Fruit fly (Drosophila melanogaster) whole organism, embryonic: ENCODE results near the gene XRCC1.
A peak's percentile ranks its signal among the peaks of the same experiment; 100 is the strongest.

ENCODE experiments used
- ATbp ChIP-seq: fragments of 200-800 bp; sonication (Bioruptor generic); optimal IDR thresholded peaks from 2 replicates; lab custom pipeline; 2017; ENCODE audit warnings: missing biosample characterization, mild to moderate bottlenecking, missing genetic modification characterization, missing genetic modification reagents
- Atf3 ChIP-seq: fragments of 200-800 bp; sonication (Bioruptor generic); optimal IDR thresholded peaks from 3 replicates; lab custom pipeline; 2016; ENCODE audit warnings: missing biosample characterization, missing genetic modification characterization
- BEAF-32 ChIP-seq: fragments of 200-800 bp; sonication (Bioruptor generic); optimal IDR thresholded peaks from 3 replicates; lab custom pipeline; 2017; ENCODE audit warnings: missing biosample characterization, missing genetic modification characterization, mild to moderate bottlenecking, moderate library complexity, missing genetic modification reagents
- CG10267 ChIP-seq: fragments of 200-800 bp; sonication (Bioruptor generic); optimal IDR thresholded peaks from 2 replicates; lab custom pipeline; 2018; ENCODE audit warnings: missing biosample characterization, mild to moderate bottlenecking, missing genetic modification characterization, moderate library complexity
- CG10274 ChIP-seq: fragments of 200-800 bp; sonication (Bioruptor generic); optimal IDR thresholded peaks from 3 replicates; lab custom pipeline; 2017; ENCODE audit warnings: missing biosample characterization, mild to moderate bottlenecking, missing genetic modification characterization
- CG11560 ChIP-seq: fragments of 200-800 bp; sonication (Bioruptor generic); IDR thresholded peaks from 3 replicates; pipeline ENCODE4 v1.3.6; 2022; ENCODE audit warnings: missing biosample characterization, missing genetic modification characterization
- CG14014 ChIP-seq: fragments of 200-800 bp; sonication (Bioruptor generic); IDR thresholded peaks from 2 replicates; pipeline ENCODE4 v1.3.6; 2022; ENCODE audit warnings: missing biosample characterization, missing genetic modification characterization
- CG1603 ChIP-seq: fragments of 200-800 bp; sonication (Bioruptor generic); optimal IDR thresholded peaks from 2 replicates; lab custom pipeline; 2019; ENCODE audit warnings: missing biosample characterization, mild to moderate bottlenecking, missing genetic modification characterization, moderate library complexity
- CG17186 ChIP-seq: fragments of 200-800 bp; sonication (Bioruptor generic); optimal IDR thresholded peaks from 3 replicates; lab custom pipeline; 2017; ENCODE audit warnings: missing biosample characterization, missing genetic modification reagents, missing genetic modification characterization
- CG17359 ChIP-seq: fragments of 200-800 bp; sonication (Bioruptor generic); optimal IDR thresholded peaks from 3 replicates; lab custom pipeline; 2018; ENCODE audit warnings: missing biosample characterization, mild to moderate bottlenecking, missing genetic modification characterization, moderate library complexity
- CG18599 ChIP-seq: fragments of 200-800 bp; sonication (Bioruptor generic); optimal IDR thresholded peaks from 3 replicates; lab custom pipeline; 2017; ENCODE audit warnings: missing biosample characterization, missing genetic modification characterization, mild to moderate bottlenecking, moderate library complexity, missing genetic modification reagents
- CG2202 ChIP-seq: fragments of 200-800 bp; sonication (Bioruptor generic); optimal IDR thresholded peaks from 2 replicates; lab custom pipeline; 2018; ENCODE audit warnings: missing biosample characterization, mild to moderate bottlenecking, missing genetic modification characterization
- CG3065 ChIP-seq: fragments of 200-800 bp; sonication (Bioruptor generic); optimal IDR thresholded peaks from 2 replicates; lab custom pipeline; 2016; ENCODE audit warnings: missing biosample characterization, missing genetic modification characterization
- CG31365 ChIP-seq: fragments of 200-800 bp; sonication (Bioruptor generic); optimal IDR thresholded peaks from 2 replicates; lab custom pipeline; 2018; ENCODE audit warnings: missing biosample characterization, mild to moderate bottlenecking, missing genetic modification characterization
- CG5245 ChIP-seq: fragments of 200-800 bp; sonication (Bioruptor generic); optimal IDR thresholded peaks from 3 replicates; lab custom pipeline; 2016; ENCODE audit warnings: missing biosample characterization, missing genetic modification characterization
- CG6175 ChIP-seq: fragments of 200-800 bp; sonication (Bioruptor generic); IDR thresholded peaks from 3 replicates; pipeline ENCODE4 v1.3.6; 2022; ENCODE audit warnings: missing biosample characterization, missing genetic modification characterization
- CG6683 ChIP-seq: fragments of 200-800 bp; sonication (Bioruptor generic); optimal IDR thresholded peaks from 2 replicates; lab custom pipeline; 2017; ENCODE audit warnings: missing biosample characterization, mild to moderate bottlenecking, missing genetic modification characterization, missing genetic modification reagents
- CG7357 ChIP-seq: fragments of 200-800 bp; sonication (Bioruptor generic); IDR thresholded peaks from 3 replicates; pipeline ENCODE4 v1.3.6; 2022; ENCODE audit warnings: missing biosample characterization, missing genetic modification characterization
- CG7372 ChIP-seq: fragments of 200-800 bp; sonication (Bioruptor generic); IDR thresholded peaks from 2 replicates; pipeline ENCODE4 v1.3.6; 2022; ENCODE audit warnings: missing biosample characterization, missing genetic modification characterization
- CG8478 ChIP-seq: fragments of >200 bp; optimal IDR thresholded peaks from 2 replicates; lab custom pipeline; 2018
- CG9609 ChIP-seq: fragments of 200-800 bp; sonication (Bioruptor generic); optimal IDR thresholded peaks from 3 replicates; lab custom pipeline; 2016; ENCODE audit warnings: missing biosample characterization, missing genetic modification characterization
- CG9727 ChIP-seq: fragments of 200-800 bp; sonication (Bioruptor generic); optimal IDR thresholded peaks from 3 replicates; lab custom pipeline; 2017; ENCODE audit warnings: missing biosample characterization, mild to moderate bottlenecking, missing genetic modification characterization
- CG9876 ChIP-seq: fragments of 200-800 bp; sonication (Bioruptor generic); optimal IDR thresholded peaks from 2 replicates; lab custom pipeline; 2016; ENCODE audit warnings: missing biosample characterization, missing genetic modification characterization
- CG9932 ChIP-seq: fragments of 200-800 bp; sonication (Bioruptor generic); IDR thresholded peaks from 2 replicates; pipeline ENCODE4 v1.3.6; 2022; ENCODE audit warnings: missing biosample characterization, missing genetic modification characterization
- CHES-1-like ChIP-seq: fragments of 200-800 bp; sonication (Bioruptor generic); optimal IDR thresholded peaks from 2 replicates; lab custom pipeline; 2016; ENCODE audit warnings: missing biosample characterization, missing genetic modification characterization
- CkIIα-i1 ChIP-seq: fragments of 200-800 bp; sonication (Bioruptor generic); IDR thresholded peaks from 2 replicates; pipeline ENCODE4 v1.3.6; 2022; ENCODE audit warnings: missing biosample characterization, missing genetic modification characterization
- Dek ChIP-seq: fragments of 200-800 bp; sonication (Bioruptor generic); optimal IDR thresholded peaks from 3 replicates; lab custom pipeline; 2019; ENCODE audit warnings: missing biosample characterization, mild to moderate bottlenecking, missing genetic modification characterization, moderate library complexity
- Dip3 ChIP-seq: fragments of 200-800 bp; sonication (Bioruptor generic); optimal IDR thresholded peaks from 3 replicates; lab custom pipeline; 2016; ENCODE audit warnings: missing biosample characterization, missing genetic modification characterization
- Eip74EF ChIP-seq, 2 experiments: fragments of 200-800 bp in 1 of 2; fragments of >200 bp in 1 of 2; sonication (Bioruptor generic) in 1 of 2; optimal IDR thresholded peaks; 2 replicates each; lab custom pipeline; 2017 to 2019; ENCODE audit warnings: missing biosample characterization in 2 of 2, missing genetic modification characterization in 2 of 2, mild to moderate bottlenecking in 1 of 2, moderate library complexity in 1 of 2
- HLH3B ChIP-seq: fragments of 200-800 bp; sonication (Bioruptor generic); IDR thresholded peaks from 2 replicates; pipeline ENCODE4 v1.3.6; 2022; ENCODE audit warnings: missing biosample characterization, missing genetic modification characterization
- Hand ChIP-seq: fragments of 200-800 bp; sonication (Bioruptor generic); optimal IDR thresholded peaks from 2 replicates; lab custom pipeline; 2017; ENCODE audit warnings: mild to moderate bottlenecking, missing biosample characterization, missing genetic modification reagents, missing genetic modification characterization
- Hr39 ChIP-seq: fragments of >200 bp; optimal IDR thresholded peaks from 2 replicates; lab custom pipeline; 2017
- Hr51 ChIP-seq, 2 experiments: fragments of 200-800 bp; sonication (Bioruptor generic); optimal IDR thresholded peaks; 2 replicates in 1 of 2; 3 replicates in 1 of 2; lab custom pipeline; 2016 to 2018; ENCODE audit warnings: missing biosample characterization in 2 of 2, missing genetic modification characterization in 2 of 2, mild to moderate bottlenecking in 1 of 2, moderate library complexity in 1 of 2
- Lhr ChIP-seq: fragments of 200-800 bp; sonication (Bioruptor generic); optimal IDR thresholded peaks from 3 replicates; lab custom pipeline; 2017; ENCODE audit warnings: mild to moderate bottlenecking, missing biosample characterization, missing genetic modification reagents, missing genetic modification characterization
- Nf-YB ChIP-seq: fragments of 200-800 bp; sonication (Bioruptor generic); optimal IDR thresholded peaks from 3 replicates; lab custom pipeline; 2019; ENCODE audit warnings: missing biosample characterization, mild to moderate bottlenecking, missing genetic modification characterization, moderate library complexity
- Ravus ChIP-seq: fragments of 200-800 bp; sonication (Bioruptor generic); IDR thresholded peaks from 2 replicates; pipeline ENCODE4 v1.3.6; 2022; ENCODE audit warnings: missing biosample characterization, missing genetic modification characterization
- bbx ChIP-seq: fragments of 200-800 bp; sonication (Bioruptor generic); IDR thresholded peaks from 2 replicates; pipeline ENCODE4 v1.3.6; 2022; ENCODE audit warnings: missing biosample characterization, missing genetic modification characterization; ENCODE audit not compliant: partially characterized antibody
- cwo ChIP-seq: fragments of 200-800 bp; sonication (Bioruptor generic); optimal IDR thresholded peaks from 3 replicates; lab custom pipeline; 2017; ENCODE audit warnings: missing biosample characterization, missing genetic modification characterization, mild to moderate bottlenecking, moderate library complexity, missing genetic modification reagents
- danr ChIP-seq: fragments of 200-800 bp; sonication (Bioruptor generic); IDR thresholded peaks from 2 replicates; pipeline ENCODE4 v1.3.6; 2022; ENCODE audit warnings: missing biosample characterization, missing genetic modification characterization
- en ChIP-seq: fragments of 200-800 bp; sonication (Bioruptor generic); optimal IDR thresholded peaks from 2 replicates; lab custom pipeline; 2016; ENCODE audit warnings: missing biosample characterization, missing genetic modification characterization
- fd96Cb ChIP-seq: fragments of 200-800 bp; sonication (Bioruptor generic); optimal IDR thresholded peaks from 2 replicates; lab custom pipeline; 2018; ENCODE audit warnings: missing biosample characterization, mild to moderate bottlenecking, missing genetic modification characterization, moderate library complexity
- gcm2 ChIP-seq: fragments of 200-800 bp; sonication (Bioruptor generic); optimal IDR thresholded peaks from 2 replicates; lab custom pipeline; 2016; ENCODE audit warnings: missing biosample characterization, missing genetic modification characterization
- klu ChIP-seq: fragments of 200-800 bp; sonication (Bioruptor generic); IDR thresholded peaks from 2 replicates; pipeline ENCODE4 v1.3.6; 2022; ENCODE audit warnings: missing biosample characterization, missing genetic modification characterization
- nau ChIP-seq: fragments of 200-800 bp; sonication (Bioruptor generic); optimal IDR thresholded peaks from 3 replicates; lab custom pipeline; 2017; ENCODE audit warnings: missing biosample characterization, mild to moderate bottlenecking, missing genetic modification characterization, missing genetic modification reagents
- peb ChIP-seq: fragments of 200-800 bp; sonication (Bioruptor generic); IDR thresholded peaks from 2 replicates; pipeline ENCODE4 v1.3.6; 2022; ENCODE audit warnings: missing biosample characterization, missing genetic modification characterization
- sd ChIP-seq: fragments of 200-800 bp; sonication (Bioruptor generic); optimal IDR thresholded peaks from 3 replicates; lab custom pipeline; 2018; ENCODE audit warnings: missing biosample characterization, mild to moderate bottlenecking, missing genetic modification characterization, moderate library complexity
- sima ChIP-seq: fragments of 200-800 bp; sonication (Bioruptor generic); optimal IDR thresholded peaks from 2 replicates; lab custom pipeline; 2016; ENCODE audit warnings: missing biosample characterization, missing genetic modification characterization
- slp2 ChIP-seq: fragments of 200-800 bp; sonication (Bioruptor generic); optimal IDR thresholded peaks from 2 replicates; lab custom pipeline; 2016; ENCODE audit warnings: missing biosample characterization, missing genetic modification characterization
- tin ChIP-seq: fragments of 200-800 bp; sonication (Bioruptor generic); optimal IDR thresholded peaks from 3 replicates; lab custom pipeline; 2016; ENCODE audit warnings: missing biosample characterization, missing genetic modification characterization
- tna ChIP-seq: fragments of 200-800 bp; sonication (Bioruptor generic); IDR thresholded peaks from 2 replicates; pipeline ENCODE4 v1.3.6; 2022; ENCODE audit warnings: missing biosample characterization, missing genetic modification characterization; ENCODE audit not compliant: partially characterized antibody
- unc-4 ChIP-seq: fragments of 200-800 bp; sonication (Bioruptor generic); IDR thresholded peaks from 2 replicates; pipeline ENCODE4 v1.3.6; 2022; ENCODE audit warnings: missing biosample characterization, missing genetic modification characterization; ENCODE audit not compliant: partially characterized antibody

XRCC1 gene

dm6 chrX:5285835-5286234, 43.8 kb upstream of the XRCC1 start (continued):
- no peak for TF ChIP-seq danr (GFP tag; lab: Robert Waterston, UW)
- peak; percentile 24 for TF ChIP-seq CG9609 (GFP tag; lab: Kevin White, UChicago)
- peak; percentile 48 for TF ChIP-seq CG10267 (tag; lab: Kevin White, UChicago)
- TF ChIP-seq Hr51 (GFP tag; optimal IDR thresholded peaks at IDR 0.05; lab: Kevin White, UChicago) = peak in 1 of 2 experiments; percentile 49
- peak; percentile 68 for TF ChIP-seq CG17359 (tag; lab: Kevin White, UChicago)
- peak; percentile 20; the same call in 1 of the 2 replicates for TF ChIP-seq klu (GFP tag; lab: Robert Waterston, UW)
- no peak for TF ChIP-seq Nf-YB
- no peak for TF ChIP-seq CG10274
- peak; percentile 6 for TF ChIP-seq CHES-1-like (GFP tag; lab: Kevin White, UChicago)
- no peak for TF ChIP-seq bbx (GFP tag; lab: Robert Waterston, UW)
- TF ChIP-seq CG7372 (GFP tag; lab: Robert Waterston, UW) = no peak
- TF ChIP-seq slp2 = no peak
- TF ChIP-seq sima (GFP tag; lab: Kevin White, UChicago) = no peak
- TF ChIP-seq CG6175 = no peak
- TF ChIP-seq CG9727 = peak; percentile 74
- TF ChIP-seq Eip74EF (GFP tag; optimal IDR thresholded peaks at IDR 0.05; lab: Kevin White, UChicago) = no peak
- peak; percentile 5 for TF ChIP-seq Hand
- TF ChIP-seq CG31365 (tag; lab: Kevin White, UChicago) = no peak
- no peak for TF ChIP-seq en (GFP tag; lab: Kevin White, UChicago)
- TF ChIP-seq ATbp (GFP tag; lab: Kevin White, UChicago) = no peak
- no peak for TF ChIP-seq Dip3 (GFP tag; lab: Kevin White, UChicago)
- peak; percentile 48 for TF ChIP-seq tin (GFP tag; lab: Kevin White, UChicago)
- TF ChIP-seq CG8478 (lab: Kevin White, UChicago) = no peak
- TF ChIP-seq nau (GFP tag; lab: Kevin White, UChicago) = no peak
- TF ChIP-seq fd96Cb (tag; lab: Kevin White, UChicago) = peak; percentile 64
- no peak for TF ChIP-seq CG11560
- no peak for TF ChIP-seq gcm2 (GFP tag; lab: Kevin White, UChicago)
- TF ChIP-seq CG9876 (GFP tag; lab: Kevin White, UChicago) = no peak
- TF ChIP-seq CG1603 (tag; lab: Kevin White, UChicago) = no peak
- no peak for TF ChIP-seq tna
- peak; percentile 33 for TF ChIP-seq Dek (tag; lab: Kevin White, UChicago)
- TF ChIP-seq CG3065 = no peak
- peak; percentile 32 for TF ChIP-seq cwo (GFP tag; lab: Kevin White, UChicago)
- no peak for TF ChIP-seq Lhr
- TF ChIP-seq unc-4 (GFP tag; lab: Robert Waterston, UW) = no peak
- TF ChIP-seq CG9932 (GFP tag; lab: Robert Waterston, UW) = peak; percentile 35
- TF ChIP-seq BEAF-32 = no peak
- no peak for TF ChIP-seq CG2202
- TF ChIP-seq CG7357 (GFP tag; lab: Robert Waterston, UW) = 0 out of 3 replicates have a peak, but pooled peaks have one; percentile 43
- TF ChIP-seq peb (GFP tag; lab: Robert Waterston, UW) = no peak
- TF ChIP-seq CkIIα-i1 (GFP tag; lab: Robert Waterston, UW) = no peak
- TF ChIP-seq Atf3 (GFP tag; lab: Kevin White, UChicago) = no peak
- TF ChIP-seq CG18599 = peak; percentile 77
- no peak for TF ChIP-seq CG6683 (GFP tag; lab: Kevin White, UChicago)
- TF ChIP-seq CG17186 (GFP tag; lab: Kevin White, UChicago) = no peak
- no peak for TF ChIP-seq sd (tag; lab: Kevin White, UChicago)
- peak; percentile 54 for TF ChIP-seq HLH3B (GFP tag; lab: Robert Waterston, UW)
- 0 out of 2 replicates have a peak, but pooled peaks have one; percentile 39 for TF ChIP-seq CG14014
- no peak for TF ChIP-seq Hr39 (lab: Kevin White, UChicago)
- peak; percentile 22 for TF ChIP-seq CG5245
- no peak for TF ChIP-seq Ravus (GFP tag; lab: Robert Waterston, UW)
